Fruit fly (Drosophila melanogaster): ENCODE results near the gene CG1239.

The CG1239 gene

DNA sequence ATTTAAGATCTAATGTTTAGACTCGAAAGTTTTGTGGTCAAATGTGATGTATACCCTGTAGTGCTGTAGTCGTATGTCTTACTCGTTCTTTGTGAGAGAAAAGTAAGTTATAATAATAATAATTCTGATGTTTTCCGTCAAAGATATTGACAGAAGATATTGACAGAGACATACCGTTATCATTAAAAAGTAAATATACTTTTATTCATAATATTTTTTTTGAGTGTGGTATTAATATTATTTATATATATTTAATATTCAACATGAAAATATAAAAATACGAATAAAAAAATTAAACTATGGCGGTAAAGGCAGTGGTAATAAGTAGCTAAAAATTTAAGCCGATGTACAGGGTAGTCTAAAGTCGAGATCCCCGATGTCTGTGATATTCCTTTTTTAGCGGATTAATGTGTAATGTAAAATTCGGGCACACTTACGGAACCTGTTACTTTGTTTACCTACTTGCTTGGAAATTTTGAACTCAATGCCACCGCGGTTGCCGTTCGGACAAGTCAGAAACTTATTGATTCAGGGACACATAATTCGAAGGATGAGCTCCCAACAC lies 3.1 kb downstream of the CG1239 start, which contains the start of the genes CG2100 and CG1236 (continued):
- TF ChIP-seq tgo (GFP tag; IDR thresholded peaks at IDR 0.05) (peak; percentile 82), gro (GFP tag; optimal IDR thresholded peaks at IDR 0.05) (no peak), lab (GFP tag; optimal IDR thresholded peaks at IDR 0.05) (no peak), Hand (GFP tag; optimal IDR thresholded peaks at IDR 0.05) (peak; percentile 44), usp (GFP tag; optimal IDR thresholded peaks at IDR 0.05) (no peak), sr (GFP tag; IDR thresholded peaks at IDR 0.05) (no peak; the same call in 2 of the 3 replicates), Oaz (GFP tag; IDR thresholded peaks at IDR 0.05) (no peak), Asciz (GFP tag; optimal IDR thresholded peaks at IDR 0.05) (peak; percentile 77), Max (GFP tag; optimal IDR thresholded peaks at IDR 0.05) (peak; percentile 58), sima (GFP tag; optimal IDR thresholded peaks at IDR 0.05) (no peak), CG6272 (GFP tag; IDR thresholded peaks at IDR 0.05) (peak; percentile 66), salm (tag; optimal IDR thresholded peaks at IDR 0.05) (peak; percentile 80), wor (GFP tag; IDR thresholded peaks at IDR 0.05) (peak; percentile 54; the same call in 1 of the 2 replicates), CG18011 (GFP tag; optimal IDR thresholded peaks at IDR 0.05) (peak; percentile 37), dm (GFP tag; optimal IDR thresholded peaks at IDR 0.05) (no peak), repo (GFP tag; optimal IDR thresholded peaks at IDR 0.05) (peak; percentile 12), Ravus (GFP tag; IDR thresholded peaks at IDR 0.05) (no peak; the same call in 1 of the 2 replicates), pum (GFP tag; optimal IDR thresholded peaks at IDR 0.05) (peak; percentile 32), hbn (GFP tag; IDR thresholded peaks at IDR 0.05; ENCODE audit: partially characterized antibody) (no peak), CG10274 (GFP tag; optimal IDR thresholded peaks at IDR 0.05) (peak; percentile 56), Deaf1 (tag; optimal IDR thresholded peaks at IDR 0.05) (peak; percentile 71), onecut (GFP tag; IDR thresholded peaks at IDR 0.05) (peak; percentile 68), zfh2 (GFP tag; optimal IDR thresholded peaks at IDR 0.05) (peak; percentile 30), Atf3 (GFP tag; optimal IDR thresholded peaks at IDR 0.05) (no peak), CG6791 (GFP tag; IDR thresholded peaks at IDR 0.05; ENCODE audit: partially characterized antibody) (no peak), Nf-YA (GFP tag; IDR thresholded peaks at IDR 0.05) (peak; percentile 6; the same call in 1 of the 2 replicates), CG14965 (GFP tag; optimal IDR thresholded peaks at IDR 0.05; ENCODE audit: borderline replicate concordance) (no peak), CG11695 (GFP tag; IDR thresholded peaks at IDR 0.05) (peak; percentile 87), CG12219 (GFP tag; optimal IDR thresholded peaks at IDR 0.05) (peak; percentile 50), zfh1 (GFP tag; IDR thresholded peaks at IDR 0.05) (peak; percentile 71; the same call in 2 of the 3 replicates), CG4820 (GFP tag; optimal IDR thresholded peaks at IDR 0.05) (peak; percentile 79), Abd-B (GFP tag; optimal IDR thresholded peaks at IDR 0.05) (peak; percentile 85), Doc2 (GFP tag; IDR thresholded peaks at IDR 0.05) (no peak), CG8290 (GFP tag; optimal IDR thresholded peaks at IDR 0.05) (peak; percentile 69), CG8290 (tag; optimal IDR thresholded peaks at IDR 0.05) (no peak), zf30C (GFP tag; optimal IDR thresholded peaks at IDR 0.05) (no peak), CG12299 (tag; optimal IDR thresholded peaks at IDR 0.05) (peak; percentile 63), sens (GFP tag) (peak; percentile 80), Sox102F (GFP tag; optimal IDR thresholded peaks at IDR 0.05) (peak; percentile 90), prd (optimal IDR thresholded peaks at IDR 0.05) (no peak), prd (GFP tag; IDR thresholded peaks at IDR 0.05) (peak; percentile 80; the same call in 2 of the 3 replicates), nom (GFP tag; optimal IDR thresholded peaks at IDR 0.05) (peak; percentile 45), CG7745 (tag; optimal IDR thresholded peaks at IDR 0.05) (no peak), CG16815 (GFP tag; optimal IDR thresholded peaks at IDR 0.05) (peak; percentile 80), H2.0 (GFP tag; IDR thresholded peaks at IDR 0.05) (peak; percentile 63), CG7839 (tag; optimal IDR thresholded peaks at IDR 0.05) (peak; percentile 92), gt (GFP tag; IDR thresholded peaks at IDR 0.05) (no peak), Chrac-16 (GFP tag; optimal IDR thresholded peaks at IDR 0.05) (peak; percentile 73), CG32772 (GFP tag; IDR thresholded peaks at IDR 0.05) (peak; percentile 46; the same call in 1 of the 2 replicates), CG18262 (tag; optimal IDR thresholded peaks at IDR 0.05) (peak; percentile 94), CG10431 (GFP tag; optimal IDR thresholded peaks at IDR 0.05) (peak; percentile 63)
